In the genomic region with DNA sequence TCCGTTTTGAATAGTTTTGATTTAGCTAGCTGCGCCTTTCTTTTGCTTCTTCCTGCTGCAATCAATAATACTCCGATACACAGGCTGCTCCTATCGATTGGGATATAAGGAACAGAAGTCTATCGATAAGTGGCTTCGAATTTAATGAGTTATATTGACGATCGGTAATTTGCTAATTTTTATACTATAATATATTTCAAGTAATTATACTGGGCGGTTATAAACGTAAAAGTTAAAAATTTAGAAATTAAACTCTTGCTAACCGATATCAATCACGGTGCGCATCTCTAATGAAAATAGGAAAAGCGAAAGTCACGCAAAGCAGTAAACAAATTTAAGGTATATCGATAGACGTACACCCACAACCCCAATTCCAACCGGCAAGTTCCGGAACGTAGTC, we compare ENCODE assay signal across 1 fruit fly cellular context.
TF ChIP-seq lines count a peak whose summit lies in the region.

A gene (minus strand): TSS at position 73 of the 400 bp plus-strand sequence.
A gene (plus strand): TSS at position 336 of the 400 bp plus-strand sequence.
A gene (plus strand): TSS at position 336 of the 400 bp plus-strand sequence.

TF ChIP-seq in whole organism, embryonic, 481 proteins besides CTCF, POLR2A, EP300 and RAD21 (continued from another document):
- TF ChIP-seq C15 (GFP tag; IDR thresholded peaks at IDR 0.05; lab: Robert Waterston, UW), result 0 out of 3 replicates have a peak, but pooled peaks have one; percentile 38
- TF ChIP-seq CG13624 (GFP tag; optimal IDR thresholded peaks at IDR 0.05; lab: Kevin White, UChicago), result peak; percentile 31
- TF ChIP-seq YL-1 (GFP tag; optimal IDR thresholded peaks at IDR 0.05; lab: Kevin White, UChicago), result peak; percentile 90
- TF ChIP-seq ranshi (GFP tag; IDR thresholded peaks at IDR 0.05; lab: Robert Waterston, UW), result 0 out of 2 replicates have a peak, but pooled peaks have one; percentile 42
- peak; percentile 35 for TF ChIP-seq Fer2 (tag; optimal IDR thresholded peaks at IDR 0.05; lab: Kevin White, UChicago)
- TF ChIP-seq hbn (GFP tag; IDR thresholded peaks at IDR 0.05; lab: Robert Waterston, UW; ENCODE audit: partially characterized antibody), result peak; percentile 97
- peak; percentile 53; the same call in 2 of the 3 replicates for TF ChIP-seq dysf (GFP tag; IDR thresholded peaks at IDR 0.05; lab: Robert Waterston, UW)
- peak; percentile 90 for TF ChIP-seq row (GFP tag; IDR thresholded peaks at IDR 0.05; lab: Robert Waterston, UW)
- peak; percentile 78 for TF ChIP-seq Dref (GFP tag; IDR thresholded peaks at IDR 0.05; lab: Robert Waterston, UW)
- TF ChIP-seq Dip3 (GFP tag; optimal IDR thresholded peaks at IDR 0.05; lab: Kevin White, UChicago), result peak; percentile 20
